Worm (Caenorhabditis elegans) whole organism, L1 larva: Measurements from ENCODE around the gene C18E9.7.

Experiments
- ama-1 ChIP-seq: fragments of 150-350 bp; optimal IDR thresholded peaks from 2 replicates; lab custom pipeline; 2014
- dpl-1 ChIP-seq, 3 experiments: fragments of 150-350 bp in 2 of 3; sonication (generic microtip) in 1 of 3; optimal IDR thresholded peaks; 2 replicates each; lab custom pipeline; 2014 to 2017; ENCODE audit warnings: missing biosample characterization in 3 of 3, missing genetic modification characterization in 3 of 3, missing genetic modification reagents in 3 of 3
- egl-27 ChIP-seq, 2 experiments: fragments of 150-350 bp in 1 of 2; sonication (generic microtip); optimal IDR thresholded peaks; 3 replicates each; lab custom pipeline; 2017 to 2018; ENCODE audit warnings: missing biosample characterization in 2 of 2, missing genetic modification characterization in 2 of 2, missing genetic modification reagents in 2 of 2
- fkh-10 ChIP-seq: sonication (generic microtip); optimal IDR thresholded peaks from 2 replicates; lab custom pipeline; 2017; ENCODE audit warnings: missing biosample characterization, missing genetic modification reagents, missing genetic modification characterization
- hpl-2 ChIP-seq: fragments of 150-350 bp; optimal IDR thresholded peaks from 2 replicates; lab custom pipeline; 2014; ENCODE audit warnings: missing biosample characterization, missing genetic modification reagents, missing genetic modification characterization
- lsy-2 ChIP-seq, 2 experiments: fragments of 150-350 bp; optimal IDR thresholded peaks; 2 replicates each; lab custom pipeline; 2014; ENCODE audit warnings: missing biosample characterization in 2 of 2, missing genetic modification characterization in 2 of 2
- mef-2 ChIP-seq: fragments of 150-350 bp; optimal IDR thresholded peaks from 2 replicates; lab custom pipeline; 2014; ENCODE audit warnings: missing biosample characterization, missing genetic modification characterization
- nhr-12 ChIP-seq: sonication (generic microtip); optimal IDR thresholded peaks from 2 replicates; lab custom pipeline; 2017; ENCODE audit warnings: missing biosample characterization, missing genetic modification characterization
- pqm-1 ChIP-seq: sonication (generic microtip); optimal IDR thresholded peaks from 3 replicates; lab custom pipeline; 2017; ENCODE audit warnings: missing biosample characterization, missing genetic modification characterization
- snpc-4 ChIP-seq: fragments of 150-350 bp; optimal IDR thresholded peaks from 2 replicates; lab custom pipeline; 2014; ENCODE audit warnings: missing biosample characterization, missing genetic modification characterization
- unc-86 ChIP-seq: sonication (generic microtip); optimal IDR thresholded peaks from 2 replicates; lab custom pipeline; 2016; ENCODE audit warnings: missing genetic modification characterization, missing compliant biosample characterization
- ztf-4 ChIP-seq: fragments of 150-350 bp; optimal IDR thresholded peaks from 2 replicates; lab custom pipeline; 2014; ENCODE audit warnings: missing biosample characterization, missing genetic modification characterization

DNA sequence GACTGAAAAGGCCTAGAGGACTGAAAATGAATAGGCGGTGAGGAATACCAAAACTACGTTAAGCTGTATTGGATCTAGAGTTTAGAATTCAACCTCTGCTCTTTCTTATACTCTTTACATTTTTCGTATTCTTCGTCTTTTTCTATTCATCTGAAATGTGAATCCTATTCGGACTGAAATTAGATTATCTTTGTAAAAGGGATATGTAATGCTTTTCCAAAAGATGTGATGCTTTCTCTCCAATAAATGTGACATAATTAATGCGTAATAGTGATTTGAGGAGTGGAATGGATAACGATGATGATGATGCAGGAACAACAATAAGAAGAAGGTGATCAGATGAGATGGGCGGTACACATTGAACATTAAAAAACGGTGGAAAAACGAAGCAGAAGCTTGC is 33.9 kb downstream of the C18E9.7 start:
- no peak for TF ChIP-seq mef-2 (tag; lab: Kevin White, UChicago)
- no peak for TF ChIP-seq nhr-12 (tag; lab: Kevin White, UChicago)
- no peak for TF ChIP-seq pqm-1 (tag; lab: Kevin White, UChicago)
- no peak for TF ChIP-seq ama-1
- TF ChIP-seq lsy-2 (tag; optimal IDR thresholded peaks at IDR 0.05; lab: Kevin White, UChicago), result no peak
- TF ChIP-seq unc-86 (tag; lab: Kevin White, UChicago), result no peak
- TF ChIP-seq ztf-4 (tag; lab: Kevin White, UChicago), result no peak
- TF ChIP-seq dpl-1 (GFP tag; optimal IDR thresholded peaks at IDR 0.05; lab: Kevin White, UChicago), result no peak
- TF ChIP-seq snpc-4 (tag; lab: Kevin White, UChicago), result no peak
- peak; percentile 34 for TF ChIP-seq fkh-10 (GFP tag; lab: Kevin White, UChicago)
- no peak for TF ChIP-seq egl-27 (tag; optimal IDR thresholded peaks at IDR 0.05; lab: Kevin White, UChicago)
- no peak for TF ChIP-seq hpl-2 (GFP tag; lab: Kevin White, UChicago)
